Worm (Caenorhabditis elegans) whole organism, L4 larva: Measurements from ENCODE around the gene ZK180.8.
A peak's percentile ranks its signal among the peaks of the same experiment; 100 is the strongest.

Experiments
- F10B5.3 ChIP-seq: sonication (generic microtip); optimal IDR thresholded peaks from 2 replicates; lab custom pipeline; 2016; ENCODE audit warnings: mild to moderate bottlenecking, missing genetic modification characterization, missing compliant biosample characterization
- F37D6.2 ChIP-seq: sonication (generic microtip); optimal IDR thresholded peaks from 2 replicates; lab custom pipeline; 2016; ENCODE audit warnings: mild to moderate bottlenecking, missing genetic modification characterization, missing compliant biosample characterization
- R02D3.7 ChIP-seq: fragments of 150-350 bp; sonication (generic microtip); optimal IDR thresholded peaks from 3 replicates; lab custom pipeline; 2014; ENCODE audit warnings: missing biosample characterization, missing genetic modification characterization
- T26A8.4 ChIP-seq: fragments of 200-800 bp; sonication (Bioruptor generic); IDR thresholded peaks from 2 replicates; pipeline ENCODE4 v1.3.6; 2022; ENCODE audit warnings: missing genetic modification characterization, missing compliant biosample characterization
- Y48G9A.11 ChIP-seq: fragments of 200-800 bp; sonication (Bioruptor generic); IDR thresholded peaks from 2 replicates; pipeline ENCODE4 v1.3.6; 2022; ENCODE audit warnings: missing genetic modification reagents, missing genetic modification characterization, missing compliant biosample characterization
- Y5F2A.4 ChIP-seq: fragments of 200-800 bp; sonication (Bioruptor generic); optimal IDR thresholded peaks from 2 replicates; lab custom pipeline; 2018; ENCODE audit warnings: mild to moderate bottlenecking, missing genetic modification characterization, missing compliant biosample characterization
- Y75B8A.6 ChIP-seq: fragments of 200-800 bp; sonication (Bioruptor generic); IDR thresholded peaks from 2 replicates; pipeline ENCODE4 v1.3.6; 2022; ENCODE audit warnings: missing genetic modification reagents, missing genetic modification characterization, missing compliant biosample characterization
- arid-1 ChIP-seq: fragments of 200-800 bp; sonication (Bioruptor generic); conservative IDR thresholded peaks from 2 replicates; pipeline ENCODE4 v1.3.6; 2022; ENCODE audit warnings: missing genetic modification reagents, missing genetic modification characterization, missing compliant biosample characterization
- attf-4 ChIP-seq: sonication (generic microtip); optimal IDR thresholded peaks from 3 replicates; lab custom pipeline; 2017; ENCODE audit warnings: missing biosample characterization, missing genetic modification characterization
- ceh-28 ChIP-seq: fragments of 150-350 bp; optimal IDR thresholded peaks from 2 replicates; lab custom pipeline; 2014; ENCODE audit warnings: missing biosample characterization, missing genetic modification reagents, missing genetic modification characterization
- cey-2 ChIP-seq: sonication (generic microtip); optimal IDR thresholded peaks from 3 replicates; lab custom pipeline; 2017; ENCODE audit warnings: missing genetic modification characterization, mild to moderate bottlenecking, missing compliant biosample characterization, antibody characterized with exemption, borderline replicate concordance; ENCODE audit not compliant: insufficient read depth
- ctbp-1 ChIP-seq: fragments of 200-800 bp; sonication (Bioruptor generic); IDR thresholded peaks from 2 replicates; pipeline ENCODE4 v1.3.6; 2022; ENCODE audit warnings: missing genetic modification reagents, missing genetic modification characterization, missing compliant biosample characterization
- daf-12 ChIP-seq: fragments of 150-350 bp; optimal IDR thresholded peaks from 2 replicates; lab custom pipeline; 2014; ENCODE audit warnings: missing biosample characterization, missing genetic modification reagents, missing genetic modification characterization
- daf-16 ChIP-seq, 3 experiments: sonication (generic microtip); optimal IDR thresholded peaks; 2 replicates each; lab custom pipeline; 2016 to 2017; ENCODE audit warnings: missing genetic modification characterization in 3 of 3, missing genetic modification reagents in 3 of 3, mild to moderate bottlenecking in 2 of 3, missing compliant biosample characterization in 2 of 3, missing biosample characterization in 1 of 3, moderate library complexity in 1 of 3
- daf-8 ChIP-seq: fragments of 200-800 bp; sonication (Bioruptor generic); IDR thresholded peaks from 2 replicates; pipeline ENCODE4 v1.3.6; 2022; ENCODE audit warnings: missing genetic modification characterization, missing compliant biosample characterization
- dmd-8 ChIP-seq: fragments of 200-800 bp; sonication (Bioruptor generic); IDR thresholded peaks from 2 replicates; pipeline ENCODE4 v1.3.6; 2022; ENCODE audit warnings: missing genetic modification characterization, missing compliant biosample characterization
- dpl-1 ChIP-seq: fragments of 150-350 bp; optimal IDR thresholded peaks from 2 replicates; lab custom pipeline; 2014; ENCODE audit warnings: missing biosample characterization, missing genetic modification reagents, missing genetic modification characterization
- dve-1 ChIP-seq: sonication (generic microtip); optimal IDR thresholded peaks from 2 replicates; lab custom pipeline; 2017; ENCODE audit warnings: antibody characterized with exemption, mild to moderate bottlenecking, missing genetic modification characterization, missing compliant biosample characterization; ENCODE audit not compliant: insufficient read depth
- egl-43 ChIP-seq: fragments of 200-800 bp; sonication (Bioruptor generic); IDR thresholded peaks from 2 replicates; pipeline ENCODE4 v1.3.6; 2022; ENCODE audit warnings: missing genetic modification reagents, missing genetic modification characterization, missing compliant biosample characterization
- hif-1 ChIP-seq, 2 experiments: sonication (generic microtip); optimal IDR thresholded peaks; 2 replicates each; lab custom pipeline; 2016 to 2017; ENCODE audit warnings: missing compliant biosample characterization in 2 of 2, missing genetic modification characterization in 2 of 2, missing genetic modification reagents in 2 of 2, missing genotype in 2 of 2, mild to moderate bottlenecking in 1 of 2
- hlh-11 ChIP-seq: fragments of 200-800 bp; sonication (Bioruptor generic); optimal IDR thresholded peaks from 2 replicates; lab custom pipeline; 2018; ENCODE audit warnings: mild to moderate bottlenecking, missing genetic modification characterization, missing compliant biosample characterization
- hlh-30 ChIP-seq: sonication (generic microtip); optimal IDR thresholded peaks from 2 replicates; lab custom pipeline; 2017; ENCODE audit warnings: antibody characterized with exemption, mild to moderate bottlenecking, missing genetic modification characterization, missing compliant biosample characterization; ENCODE audit not compliant: insufficient read depth
- hmg-1.1 ChIP-seq: fragments of 200-800 bp; sonication (Bioruptor generic); IDR thresholded peaks from 2 replicates; pipeline ENCODE4 v1.3.6; 2022; ENCODE audit warnings: missing genetic modification reagents, missing genetic modification characterization, missing compliant biosample characterization
- lin-29 ChIP-seq: fragments of 200-800 bp; sonication (Bioruptor generic); IDR thresholded peaks from 2 replicates; pipeline ENCODE4 v1.3.6; 2022; ENCODE audit warnings: missing genetic modification reagents, missing genetic modification characterization, missing compliant biosample characterization
- lsy-2 ChIP-seq, 2 experiments: fragments of 150-350 bp in 1 of 2; sonication (generic microtip) in 1 of 2; optimal IDR thresholded peaks; 2 replicates each; lab custom pipeline; 2014 to 2017; ENCODE audit warnings: missing biosample characterization in 2 of 2, missing genetic modification characterization in 2 of 2
- madf-9 ChIP-seq: fragments of 200-800 bp; sonication (Bioruptor generic); conservative IDR thresholded peaks from 2 replicates; pipeline ENCODE4 v1.3.6; 2022; ENCODE audit warnings: missing genetic modification reagents, missing genetic modification characterization, missing compliant biosample characterization
- mdt-29 ChIP-seq: fragments of 200-800 bp; sonication (Bioruptor generic); IDR thresholded peaks from 2 replicates; pipeline ENCODE4 v1.3.6; 2022; ENCODE audit warnings: missing genetic modification reagents, missing genetic modification characterization, missing compliant biosample characterization
- mxl-2 ChIP-seq: fragments of 200-800 bp; sonication (Bioruptor generic); conservative IDR thresholded peaks from 2 replicates; pipeline ENCODE4 v1.3.6; 2022; ENCODE audit warnings: missing genetic modification reagents, missing genetic modification characterization, missing compliant biosample characterization
- mxl-3 ChIP-seq: fragments of 200-800 bp; sonication (Bioruptor generic); optimal IDR thresholded peaks from 2 replicates; lab custom pipeline; 2018; ENCODE audit warnings: mild to moderate bottlenecking, missing genetic modification characterization, missing compliant biosample characterization
- nhr-237 ChIP-seq: sonication (generic microtip); optimal IDR thresholded peaks from 2 replicates; lab custom pipeline; 2017; ENCODE audit warnings: missing biosample characterization, missing genetic modification characterization
- nhr-28 ChIP-seq: fragments of 150-350 bp; optimal IDR thresholded peaks from 2 replicates; lab custom pipeline; 2014; ENCODE audit warnings: missing biosample characterization, missing genetic modification characterization
- nhr-48 ChIP-seq: sonication (generic microtip); optimal IDR thresholded peaks from 2 replicates; lab custom pipeline; 2016; ENCODE audit warnings: mild to moderate bottlenecking, missing genetic modification characterization, missing compliant biosample characterization
- nhr-6 ChIP-seq: fragments of 150-350 bp; optimal IDR thresholded peaks from 2 replicates; lab custom pipeline; 2014; ENCODE audit warnings: missing biosample characterization, missing genetic modification characterization
- nhr-77 ChIP-seq: fragments of 150-350 bp; optimal IDR thresholded peaks from 2 replicates; lab custom pipeline; 2014; ENCODE audit warnings: missing biosample characterization, missing genetic modification characterization
- pha-4 ChIP-seq, 2 experiments: fragments of 150-350 bp in 1 of 2; fragments of 200-800 bp in 1 of 2; sonication (Bioruptor generic) in 1 of 2; IDR thresholded peaks in 1 of 2; optimal IDR thresholded peaks in 1 of 2; 2 replicates each; pipeline versions ENCODE4 v1.3.6 to Lab custom; 2014 to 2022; ENCODE audit warnings: missing genetic modification characterization in 2 of 2, missing genetic modification reagents in 2 of 2, missing biosample characterization in 1 of 2, missing compliant biosample characterization in 1 of 2
- php-3 ChIP-seq: fragments of 200-800 bp; sonication (Bioruptor generic); IDR thresholded peaks from 2 replicates; pipeline ENCODE4 v1.3.6; 2022; ENCODE audit warnings: missing genetic modification reagents, missing genetic modification characterization, missing compliant biosample characterization
- rbr-2 ChIP-seq: sonication (generic microtip); optimal IDR thresholded peaks from 2 replicates; lab custom pipeline; 2016; ENCODE audit warnings: missing genotype, missing genetic modification characterization, missing compliant biosample characterization
- sdz-12 ChIP-seq: fragments of 200-800 bp; sonication (Bioruptor generic); optimal IDR thresholded peaks from 2 replicates; lab custom pipeline; 2018; ENCODE audit warnings: mild to moderate bottlenecking, missing genetic modification characterization, missing compliant biosample characterization
- set-16 ChIP-seq: fragments of 200-800 bp; sonication (Bioruptor generic); IDR thresholded peaks from 2 replicates; pipeline ENCODE4 v1.3.6; 2022; ENCODE audit warnings: missing genetic modification reagents, missing genetic modification characterization, missing compliant biosample characterization
- skn-1 ChIP-seq: fragments of 150-350 bp; optimal IDR thresholded peaks from 2 replicates; lab custom pipeline; 2014; ENCODE audit warnings: missing biosample characterization, missing genetic modification characterization
- snpc-1.2 ChIP-seq: fragments of 200-800 bp; sonication (Bioruptor generic); IDR thresholded peaks from 2 replicates; pipeline ENCODE4 v1.3.6; 2022; ENCODE audit warnings: missing genetic modification reagents, missing genetic modification characterization, missing compliant biosample characterization
- snpc-4 ChIP-seq: fragments of 150-350 bp; optimal IDR thresholded peaks from 2 replicates; lab custom pipeline; 2014; ENCODE audit warnings: missing biosample characterization, missing genetic modification characterization
- spr-3 ChIP-seq: fragments of 200-800 bp; sonication (Bioruptor generic); optimal IDR thresholded peaks from 2 replicates; lab custom pipeline; 2018; ENCODE audit warnings: mild to moderate bottlenecking, missing genetic modification characterization, missing compliant biosample characterization
- zag-1 ChIP-seq: fragments of 150-350 bp; optimal IDR thresholded peaks from 2 replicates; lab custom pipeline; 2014; ENCODE audit warnings: missing biosample characterization, missing genetic modification characterization
- zip-11 ChIP-seq: fragments of 200-800 bp; sonication (Bioruptor generic); IDR thresholded peaks from 2 replicates; pipeline ENCODE4 v1.3.6; 2022; ENCODE audit warnings: missing genetic modification characterization, missing compliant biosample characterization
- ztf-11 ChIP-seq: fragments of 150-350 bp; optimal IDR thresholded peaks from 2 replicates; lab custom pipeline; 2014; ENCODE audit warnings: missing biosample characterization, missing genetic modification characterization

ZK180.8 gene

DNA sequence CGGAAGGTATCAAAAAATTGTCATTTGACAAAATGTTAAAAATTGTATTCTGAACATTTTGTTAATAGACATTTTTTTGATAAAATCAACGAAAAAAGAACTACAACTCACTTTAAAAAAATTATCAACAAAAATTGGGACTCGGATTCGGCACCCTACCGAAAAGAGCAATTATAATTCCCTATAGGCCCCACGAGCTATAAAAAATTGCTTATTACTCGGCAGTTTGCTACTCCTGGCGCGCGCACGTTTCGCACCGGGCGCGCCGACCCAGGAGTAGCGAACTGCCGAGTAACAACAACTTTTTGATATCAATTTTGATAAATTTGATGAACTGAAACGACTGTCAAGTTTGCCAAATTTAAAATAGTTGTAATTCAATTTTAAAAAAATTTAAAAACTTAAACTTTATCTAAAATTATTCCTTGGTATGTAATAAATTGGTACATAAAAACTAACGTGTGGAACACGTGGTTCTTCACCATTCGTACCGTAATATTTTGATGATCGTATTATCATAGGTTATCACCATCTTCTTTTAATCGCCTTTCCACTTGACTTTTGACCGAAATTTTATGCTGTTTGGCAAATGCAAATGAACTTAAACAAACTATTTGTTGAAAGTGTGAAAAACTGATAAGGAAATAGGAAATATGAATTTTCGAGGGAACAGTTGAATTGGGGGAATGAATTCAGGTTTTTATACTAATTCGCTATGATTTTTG, 36.0 kb downstream of the ZK180.8 start (continued):
- TF ChIP-seq dve-1 (tag; lab: Kevin White, UChicago) (peak; percentile 66), lsy-2 (tag; optimal IDR thresholded peaks at IDR 0.05; lab: Kevin White, UChicago) (peak in 1 of 2 experiments; percentile 5), mxl-2 (GFP tag; lab: Robert Waterston, UW) (no peak)

DNA sequence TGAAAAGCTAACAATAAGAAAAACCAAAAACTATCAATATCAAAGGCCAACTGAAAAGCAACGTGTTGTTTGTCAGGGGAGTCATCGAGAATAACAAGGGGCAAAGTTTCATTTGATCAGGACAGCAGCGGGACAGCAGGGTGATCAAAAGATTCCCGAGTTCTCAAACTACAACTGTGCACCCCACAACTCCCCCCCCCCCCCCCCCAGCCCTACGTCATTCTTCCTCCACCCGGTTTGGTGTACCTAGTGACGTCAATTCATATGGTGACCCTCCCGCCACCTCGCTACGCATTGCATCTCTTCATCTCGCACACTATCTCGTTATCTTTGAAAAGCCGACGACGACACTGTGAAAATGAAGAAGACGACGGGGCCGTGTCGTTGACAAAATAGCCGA, 37.8 kb downstream of the ZK180.8 start:
- TF ChIP-seq madf-9 (GFP tag; lab: Robert Waterston, UW) (0 out of 2 replicates have a peak, but pooled peaks have one; percentile 25), sdz-12 (GFP tag; lab: Kevin White, UChicago) (peak; percentile 45), spr-3 (no peak), Y48G9A.11 (GFP tag; lab: Robert Waterston, UW) (0 out of 2 replicates have a peak, but pooled peaks have one; percentile 5), arid-1 (GFP tag; lab: Robert Waterston, UW) (no peak), skn-1 (tag; lab: Kevin White, UChicago) (no peak), egl-43 (GFP tag; lab: Robert Waterston, UW) (0 out of 2 replicates have a peak, but pooled peaks have one; percentile 41), pha-4 (GFP tag; IDR thresholded peaks at IDR 0.05; lab: Robert Waterston, UW) (peak; percentile 9; the same call in 1 of the 2 replicates), pha-4 (tag; optimal IDR thresholded peaks at IDR 0.05; lab: Kevin White, UChicago) (no peak), zag-1 (tag; lab: Kevin White, UChicago) (no peak), lin-29 (GFP tag; lab: Robert Waterston, UW) (no peak), F10B5.3 (no peak), cey-2 (tag; lab: Kevin White, UChicago) (no peak), dmd-8 (GFP tag; lab: Robert Waterston, UW) (no peak), T26A8.4 (peak; percentile 36; the same call in 1 of the 2 replicates), nhr-6 (no peak), nhr-77 (tag; lab: Kevin White, UChicago) (no peak), Y75B8A.6 (GFP tag; lab: Robert Waterston, UW) (no peak), mxl-3 (GFP tag; lab: Kevin White, UChicago) (peak; percentile 24), daf-16 (GFP tag; optimal IDR thresholded peaks at IDR 0.05; lab: Kevin White, UChicago) (no peak), daf-16 (tag; optimal IDR thresholded peaks at IDR 0.05; lab: Kevin White, UChicago) (no peak), attf-4 (no peak), zip-11 (GFP tag; lab: Robert Waterston, UW) (no peak), mdt-29 (GFP tag; lab: Robert Waterston, UW) (peak; percentile 28; the same call in 1 of the 2 replicates), hlh-11 (tag; lab: Kevin White, UChicago) (peak; percentile 58), nhr-48 (tag; lab: Kevin White, UChicago) (no peak), nhr-28 (tag; lab: Kevin White, UChicago) (no peak), hif-1 (tag; optimal IDR thresholded peaks at IDR 0.05; lab: Kevin White, UChicago) (peak in 1 of 2 experiments; percentile 16), ceh-28 (tag; lab: Kevin White, UChicago) (no peak), ztf-11 (tag; lab: Kevin White, UChicago) (no peak), rbr-2 (tag; lab: Kevin White, UChicago) (no peak), dpl-1 (no peak), hlh-30 (tag; lab: Kevin White, UChicago) (no peak), nhr-237 (tag; lab: Kevin White, UChicago) (no peak), set-16 (GFP tag; lab: Robert Waterston, UW) (peak; percentile 65), daf-8 (GFP tag; lab: Robert Waterston, UW) (no peak), R02D3.7 (no peak), Y5F2A.4 (GFP tag; lab: Kevin White, UChicago) (no peak), snpc-4 (tag; lab: Kevin White, UChicago) (no peak), dve-1 (tag; lab: Kevin White, UChicago) (no peak), snpc-1.2 (GFP tag; lab: Robert Waterston, UW) (no peak), ctbp-1 (0 out of 2 replicates have a peak, but pooled peaks have one; percentile 32), F37D6.2 (no peak), php-3 (GFP tag; lab: Robert Waterston, UW) (no peak), hmg-1.1 (GFP tag; lab: Robert Waterston, UW) (0 out of 2 replicates have a peak, but pooled peaks have one; percentile 13), daf-12 (tag; lab: Kevin White, UChicago) (no peak)
